Worm (Caenorhabditis elegans): ENCODE measurements around the gene Y81B9A.1.

The Y81B9A.1 gene

ce11 chrX:9172733-9173132 lies 19.5 kb upstream of the Y81B9A.1 start:
- no peak for TF ChIP-seq cnd-1 (tag; optimal IDR thresholded peaks at IDR 0.05)
- TF ChIP-seq unc-39 (tag; optimal IDR thresholded peaks at IDR 0.05): no peak
- TF ChIP-seq unc-62 (GFP tag; optimal IDR thresholded peaks at IDR 0.05): no peak
- TF ChIP-seq ham-2 (GFP tag; optimal IDR thresholded peaks at IDR 0.05): no peak
- TF ChIP-seq elt-3 (tag; optimal IDR thresholded peaks at IDR 0.05): no peak
- no peak for TF ChIP-seq pha-4 (tag; optimal IDR thresholded peaks at IDR 0.05)
- no peak for TF ChIP-seq tbx-8 (GFP tag; optimal IDR thresholded peaks at IDR 0.05)
- no peak for TF ChIP-seq ztf-11 (tag; optimal IDR thresholded peaks at IDR 0.05)
- TF ChIP-seq flh-1 (GFP tag; optimal IDR thresholded peaks at IDR 0.05): no peak
- no peak for TF ChIP-seq mls-2 (tag; optimal IDR thresholded peaks at IDR 0.05)
- TF ChIP-seq nhr-237 (tag; optimal IDR thresholded peaks at IDR 0.05): no peak
- no peak for TF ChIP-seq bed-3 (GFP tag; optimal IDR thresholded peaks at IDR 0.05)
- TF ChIP-seq snpc-4 (tag; optimal IDR thresholded peaks at IDR 0.05): no peak
- TF ChIP-seq lin-13 (tag; optimal IDR thresholded peaks at IDR 0.05): no peak

- no peak for TF ChIP-seq nhr-76 (tag; optimal IDR thresholded peaks at IDR 0.05)
- TF ChIP-seq blmp-1 (tag; optimal IDR thresholded peaks at IDR 0.05): no peak
- no peak for TF ChIP-seq cnd-1 (tag; optimal IDR thresholded peaks at IDR 0.05)
- TF ChIP-seq ceh-39 (tag; optimal IDR thresholded peaks at IDR 0.05): no peak
- TF ChIP-seq mab-5 (tag; optimal IDR thresholded peaks at IDR 0.05): no peak
- no peak for TF ChIP-seq mls-2 (tag; optimal IDR thresholded peaks at IDR 0.05)
- TF ChIP-seq unc-120 (tag; optimal IDR thresholded peaks at IDR 0.05; ENCODE audit: poor library complexity, severe bottlenecking): no peak
- TF ChIP-seq bed-3 (GFP tag; optimal IDR thresholded peaks at IDR 0.05): no peak
- TF ChIP-seq lin-32 (GFP tag; optimal IDR thresholded peaks at IDR 0.05): no peak
- TF ChIP-seq ztf-11 (tag; optimal IDR thresholded peaks at IDR 0.05): no peak
- TF ChIP-seq ceh-43 (GFP tag; optimal IDR thresholded peaks at IDR 0.05): no peak
- no peak for TF ChIP-seq hlh-1 (tag; optimal IDR thresholded peaks at IDR 0.05)
- no peak for TF ChIP-seq nhr-2 (tag; optimal IDR thresholded peaks at IDR 0.05)
- TF ChIP-seq unc-39 (tag; optimal IDR thresholded peaks at IDR 0.05): no peak
- TF ChIP-seq zip-8 (tag; optimal IDR thresholded peaks at IDR 0.05): no peak
Observed at ce11 chrX:9174409-9174808, 17.8 kb upstream of the Y81B9A.1 start, which contains the start of gene B0563.8. TSS of gene B0563.8 (minus strand) at chrX:9174509.

DNA sequence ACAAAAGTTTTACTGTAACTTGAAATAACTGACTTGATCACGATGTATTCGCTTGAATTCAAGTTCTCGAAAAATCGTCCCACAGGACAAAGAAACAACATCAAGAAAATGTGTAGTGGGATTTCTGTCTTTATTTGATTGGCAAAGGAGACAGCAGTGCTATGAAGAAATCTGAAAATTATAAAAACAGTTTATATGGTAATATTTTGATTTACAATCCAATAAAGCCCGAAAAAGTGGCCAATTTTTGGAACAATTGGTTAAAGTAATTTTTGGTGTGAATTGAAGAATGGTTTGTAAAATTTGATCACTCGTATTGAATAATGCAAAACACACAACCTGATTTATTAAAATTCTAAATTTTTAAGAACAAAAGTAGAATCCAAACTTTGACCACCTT lies 11.4 kb upstream of the Y81B9A.1 start, which contains the start of gene Y81B9A.4:
Gene Y81B9A.4 (minus strand): TSS at position 101 of the 400 bp plus-strand sequence.
- TF ChIP-seq unc-39 (tag; optimal IDR thresholded peaks at IDR 0.05): no peak
- no peak for TF ChIP-seq ham-2 (GFP tag; optimal IDR thresholded peaks at IDR 0.05)
- TF ChIP-seq nhr-2 (tag; optimal IDR thresholded peaks at IDR 0.05): no peak
- TF ChIP-seq sptf-1 (tag; optimal IDR thresholded peaks at IDR 0.05): no peak
- TF ChIP-seq nhr-12 (tag; optimal IDR thresholded peaks at IDR 0.05): no peak
- TF ChIP-seq blmp-1 (tag; optimal IDR thresholded peaks at IDR 0.05): no peak

ce11 chrX:9182140-9182539 lies 10.1 kb upstream of the Y81B9A.1 start, which contains the start of gene Y81B9A.3:
TSS of gene Y81B9A.3 (plus strand) at chrX:9182440.
- TF ChIP-seq nhr-12 (tag; optimal IDR thresholded peaks at IDR 0.05): no peak
- TF ChIP-seq hlh-1 (tag; optimal IDR thresholded peaks at IDR 0.05): no peak
- no peak for TF ChIP-seq drap-1 (GFP tag; optimal IDR thresholded peaks at IDR 0.05)
- TF ChIP-seq zip-8 (tag; optimal IDR thresholded peaks at IDR 0.05): no peak
- no peak for TF ChIP-seq elt-1 (tag; optimal IDR thresholded peaks at IDR 0.05; ENCODE audit: borderline replicate concordance, insufficient read depth)
- TF ChIP-seq blmp-1 (tag; optimal IDR thresholded peaks at IDR 0.05): no peak
- TF ChIP-seq nhr-2 (tag; optimal IDR thresholded peaks at IDR 0.05): no peak
- no peak for TF ChIP-seq M03D4.4 (tag; optimal IDR thresholded peaks at IDR 0.05)
- no peak for TF ChIP-seq ceh-83 (GFP tag; optimal IDR thresholded peaks at IDR 0.05)
- no peak for TF ChIP-seq lin-13 (tag; optimal IDR thresholded peaks at IDR 0.05)
- no peak for TF ChIP-seq mls-2 (tag; optimal IDR thresholded peaks at IDR 0.05)
- no peak for TF ChIP-seq tbx-8 (GFP tag; optimal IDR thresholded peaks at IDR 0.05)

- TF ChIP-seq tbx-8 (GFP tag; optimal IDR thresholded peaks at IDR 0.05) (no peak), sem-2 (GFP tag; optimal IDR thresholded peaks at IDR 0.05) (no peak), zip-8 (tag; optimal IDR thresholded peaks at IDR 0.05) (no peak), pha-4 (tag; optimal IDR thresholded peaks at IDR 0.05) (no peak), nhr-2 (tag; optimal IDR thresholded peaks at IDR 0.05) (no peak), lin-32 (GFP tag; optimal IDR thresholded peaks at IDR 0.05) (no peak), unc-62 (GFP tag; optimal IDR thresholded peaks at IDR 0.05) (no peak), ceh-43 (GFP tag; optimal IDR thresholded peaks at IDR 0.05) (no peak), ztf-11 (tag; optimal IDR thresholded peaks at IDR 0.05) (no peak), sptf-1 (tag; optimal IDR thresholded peaks at IDR 0.05) (no peak)
Observed at ce11 chrX:9183836-9184235, 8.4 kb upstream of the Y81B9A.1 start, which contains the start of gene Y81B9A.2. TSS of gene Y81B9A.2 (plus strand) at chrX:9184136.
